Worm (Caenorhabditis elegans): ENCODE data around the gene Y82E9BL.5.

Gene Y82E9BL.5

ce11 chrIII:1340240-1340639 lies 7.2 kb downstream of the Y82E9BL.5 start, which contains the start of gene fbxa-5:
fbxa-5 (minus strand) TSS chrIII:1340340.
- TF ChIP-seq F13C5.2 (tag; optimal IDR thresholded peaks at IDR 0.05) (no peak), tbx-11 (GFP tag; IDR thresholded peaks at IDR 0.05) (no peak), hnd-1 (tag; optimal IDR thresholded peaks at IDR 0.05) (no peak), hmbx-1 (tag; optimal IDR thresholded peaks at IDR 0.05) (no peak), scrt-1 (GFP tag; IDR thresholded peaks at IDR 0.05) (no peak), tra-4 (tag; optimal IDR thresholded peaks at IDR 0.05) (no peak), flt-1 (GFP tag; IDR thresholded peaks at IDR 0.05) (no peak), hmg-4 (GFP tag; optimal IDR thresholded peaks at IDR 0.05) (no peak), B0310.2 (tag; optimal IDR thresholded peaks at IDR 0.05) (no peak), ets-7 (tag; optimal IDR thresholded peaks at IDR 0.05) (no peak), aly-1 (tag; optimal IDR thresholded peaks at IDR 0.05) (no peak), ceh-13 (GFP tag; optimal IDR thresholded peaks at IDR 0.05) (no peak), sea-1 (GFP tag; conservative IDR thresholded peaks at IDR 0.05) (no peak), ama-1 (optimal IDR thresholded peaks at IDR 0.05) (no peak), pes-1 (GFP tag; IDR thresholded peaks at IDR 0.05) (no peak), tbx-37 (GFP tag; conservative IDR thresholded peaks at IDR 0.05) (no peak), ceh-36 (tag; optimal IDR thresholded peaks at IDR 0.05) (no peak)

ce11 chrIII:1331894-1332293 lies 15.5 kb downstream of the Y82E9BL.5 start, which contains the start of gene Y82E9BL.19:
Y82E9BL.19 (plus strand) TSS chrIII:1332016.
- TF ChIP-seq pes-1 (GFP tag; IDR thresholded peaks at IDR 0.05) (no peak), B0310.2 (tag; optimal IDR thresholded peaks at IDR 0.05) (no peak), sea-1 (GFP tag; conservative IDR thresholded peaks at IDR 0.05) (no peak), ets-7 (tag; optimal IDR thresholded peaks at IDR 0.05) (no peak), scrt-1 (GFP tag; IDR thresholded peaks at IDR 0.05) (no peak), ceh-13 (GFP tag; optimal IDR thresholded peaks at IDR 0.05) (no peak), ceh-36 (tag; optimal IDR thresholded peaks at IDR 0.05) (no peak), flt-1 (GFP tag; IDR thresholded peaks at IDR 0.05) (no peak), tbx-37 (GFP tag; conservative IDR thresholded peaks at IDR 0.05) (no peak), hmbx-1 (tag; optimal IDR thresholded peaks at IDR 0.05) (no peak), hmg-4 (GFP tag; optimal IDR thresholded peaks at IDR 0.05) (no peak), tbx-11 (GFP tag; IDR thresholded peaks at IDR 0.05) (no peak), tra-4 (tag; optimal IDR thresholded peaks at IDR 0.05) (no peak), aly-1 (tag; optimal IDR thresholded peaks at IDR 0.05) (no peak), hnd-1 (tag; optimal IDR thresholded peaks at IDR 0.05) (no peak), ama-1 (optimal IDR thresholded peaks at IDR 0.05) (no peak), F13C5.2 (tag; optimal IDR thresholded peaks at IDR 0.05) (no peak)

- no peak for TF ChIP-seq tra-4 (tag; optimal IDR thresholded peaks at IDR 0.05)
- no peak for TF ChIP-seq aly-1 (tag; optimal IDR thresholded peaks at IDR 0.05)
- TF ChIP-seq pes-1 (GFP tag; IDR thresholded peaks at IDR 0.05) = no peak
- no peak for TF ChIP-seq tbx-11 (GFP tag; IDR thresholded peaks at IDR 0.05)
- TF ChIP-seq scrt-1 (GFP tag; IDR thresholded peaks at IDR 0.05) = no peak
- TF ChIP-seq B0310.2 (tag; optimal IDR thresholded peaks at IDR 0.05) = no peak
- no peak for TF ChIP-seq F13C5.2 (tag; optimal IDR thresholded peaks at IDR 0.05)
- no peak for TF ChIP-seq flt-1 (GFP tag; IDR thresholded peaks at IDR 0.05)
- TF ChIP-seq tbx-37 (GFP tag; conservative IDR thresholded peaks at IDR 0.05) = no peak
- TF ChIP-seq hmbx-1 (tag; optimal IDR thresholded peaks at IDR 0.05) = no peak
- no peak for TF ChIP-seq hnd-1 (tag; optimal IDR thresholded peaks at IDR 0.05)
- TF ChIP-seq sea-1 (GFP tag; conservative IDR thresholded peaks at IDR 0.05) = no peak
- no peak for TF ChIP-seq ceh-13 (GFP tag; optimal IDR thresholded peaks at IDR 0.05)
- TF ChIP-seq ama-1 (optimal IDR thresholded peaks at IDR 0.05) = no peak
Observed at ce11 chrIII:1326490-1326889, 20.9 kb downstream of the Y82E9BL.5 start, which contains the start of gene Y82E9BL.18. Y82E9BL.18 (plus strand) TSS chrIII:1326790.

- TF ChIP-seq F13C5.2 (tag; optimal IDR thresholded peaks at IDR 0.05) (no peak), tbx-11 (GFP tag; IDR thresholded peaks at IDR 0.05) (no peak), scrt-1 (GFP tag; IDR thresholded peaks at IDR 0.05) (no peak), ceh-36 (tag; optimal IDR thresholded peaks at IDR 0.05) (no peak), pes-1 (GFP tag; IDR thresholded peaks at IDR 0.05) (no peak), ets-7 (tag; optimal IDR thresholded peaks at IDR 0.05) (no peak), flt-1 (GFP tag; IDR thresholded peaks at IDR 0.05) (no peak), ceh-13 (GFP tag; optimal IDR thresholded peaks at IDR 0.05) (no peak), tbx-37 (GFP tag; conservative IDR thresholded peaks at IDR 0.05) (no peak), ama-1 (optimal IDR thresholded peaks at IDR 0.05) (no peak)
Observed at ce11 chrIII:1324513-1324912, 22.9 kb downstream of the Y82E9BL.5 start, which contains the start of gene fbxa-14. fbxa-14 (minus strand) TSS chrIII:1324613.

ce11 chrIII:1323555-1323954 lies 23.9 kb downstream of the Y82E9BL.5 start:
- TF ChIP-seq tbx-11 (GFP tag; IDR thresholded peaks at IDR 0.05) (no peak), ceh-13 (GFP tag; optimal IDR thresholded peaks at IDR 0.05) (no peak), aly-1 (tag; optimal IDR thresholded peaks at IDR 0.05) (no peak), ceh-36 (tag; optimal IDR thresholded peaks at IDR 0.05) (no peak), hmbx-1 (tag; optimal IDR thresholded peaks at IDR 0.05) (no peak), flt-1 (GFP tag; IDR thresholded peaks at IDR 0.05) (no peak), pes-1 (GFP tag; IDR thresholded peaks at IDR 0.05) (no peak), sea-1 (GFP tag; conservative IDR thresholded peaks at IDR 0.05) (no peak), tbx-37 (GFP tag; conservative IDR thresholded peaks at IDR 0.05) (no peak), ama-1 (optimal IDR thresholded peaks at IDR 0.05) (no peak)

- no peak for TF ChIP-seq tbx-37 (GFP tag; conservative IDR thresholded peaks at IDR 0.05)
- TF ChIP-seq F13C5.2 (tag; optimal IDR thresholded peaks at IDR 0.05) = no peak
Observed at ce11 chrIII:1321561-1321960, 25.9 kb downstream of the Y82E9BL.5 start, which contains the start of gene fbxa-15. fbxa-15 (minus strand) TSS chrIII:1321661.

ce11 chrIII:1315038-1315437 lies 32.4 kb downstream of the Y82E9BL.5 start, which contains the start of the genes fbxa-80 and fbxa-19:
fbxa-80 (minus strand) TSS chrIII:1315210.
fbxa-19 (plus strand) TSS chrIII:1315401.
- no peak for TF ChIP-seq F13C5.2 (tag; optimal IDR thresholded peaks at IDR 0.05)
- TF ChIP-seq B0310.2 (tag; optimal IDR thresholded peaks at IDR 0.05) = no peak
- TF ChIP-seq ets-7 (tag; optimal IDR thresholded peaks at IDR 0.05) = no peak
- TF ChIP-seq hmg-4 (GFP tag; optimal IDR thresholded peaks at IDR 0.05) = no peak
- TF ChIP-seq ceh-13 (GFP tag; optimal IDR thresholded peaks at IDR 0.05) = no peak
- TF ChIP-seq ceh-36 (tag; optimal IDR thresholded peaks at IDR 0.05) = no peak
- TF ChIP-seq tbx-37 (GFP tag; conservative IDR thresholded peaks at IDR 0.05) = no peak
- no peak for TF ChIP-seq hnd-1 (tag; optimal IDR thresholded peaks at IDR 0.05)
- TF ChIP-seq scrt-1 (GFP tag; IDR thresholded peaks at IDR 0.05) = no peak
- TF ChIP-seq sea-1 (GFP tag; conservative IDR thresholded peaks at IDR 0.05) = no peak
- no peak for TF ChIP-seq hmbx-1 (tag; optimal IDR thresholded peaks at IDR 0.05)
- TF ChIP-seq ama-1 (optimal IDR thresholded peaks at IDR 0.05) = no peak
- TF ChIP-seq flt-1 (GFP tag; IDR thresholded peaks at IDR 0.05) = no peak
- TF ChIP-seq tra-4 (tag; optimal IDR thresholded peaks at IDR 0.05) = no peak
- TF ChIP-seq aly-1 (tag; optimal IDR thresholded peaks at IDR 0.05) = no peak
- TF ChIP-seq pes-1 (GFP tag; IDR thresholded peaks at IDR 0.05) = no peak
- no peak for TF ChIP-seq tbx-11 (GFP tag; IDR thresholded peaks at IDR 0.05)

Measured in whole organism, early embryonic.